Worm (Caenorhabditis elegans): ENCODE results near the gene W02A2.8.
A peak's percentile ranks its signal among the peaks of the same experiment; 100 is the strongest.

W02A2.8 gene

DNA sequence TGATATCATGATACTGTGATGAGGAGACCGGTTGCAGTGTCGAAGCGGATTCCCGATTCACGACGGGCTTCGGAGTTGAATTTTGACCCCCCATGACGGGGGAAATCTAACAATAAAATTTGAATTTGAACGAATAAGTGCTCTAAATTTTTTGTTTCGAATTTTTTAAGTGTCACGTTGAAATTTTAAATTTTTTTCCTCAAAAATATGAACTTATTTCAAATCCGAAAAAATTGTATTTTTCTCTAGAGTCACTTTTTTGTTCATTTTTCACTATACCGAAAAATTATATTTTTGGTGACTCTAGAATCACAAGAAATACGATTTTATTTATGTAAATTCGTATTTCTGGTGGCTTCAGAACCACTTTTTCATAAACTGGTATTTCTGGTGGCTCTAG lies at the start of gene W02A2.8:
Gene W02A2.8 (minus strand): TSS at position 101 of the 400 bp plus-strand sequence.
- no peak for TF ChIP-seq C34B4.2 (tag; optimal IDR thresholded peaks at IDR 0.05)
- TF ChIP-seq ceh-90 (tag; optimal IDR thresholded peaks at IDR 0.05) = no peak
- TF ChIP-seq C16A3.4 (tag; optimal IDR thresholded peaks at IDR 0.05) = no peak
- no peak for TF ChIP-seq sup-37 (GFP tag; optimal IDR thresholded peaks at IDR 0.05)
- no peak for TF ChIP-seq nhr-11 (tag; optimal IDR thresholded peaks at IDR 0.05)
- no peak for TF ChIP-seq grh-1 (GFP tag; IDR thresholded peaks at IDR 0.05)
- TF ChIP-seq aha-1 (tag; optimal IDR thresholded peaks at IDR 0.05) = no peak
- TF ChIP-seq alr-1 (tag; optimal IDR thresholded peaks at IDR 0.05; ENCODE audit: borderline replicate concordance) = no peak
- TF ChIP-seq nhr-76 (tag; optimal IDR thresholded peaks at IDR 0.05) = no peak
- no peak for TF ChIP-seq vab-15 (tag; optimal IDR thresholded peaks at IDR 0.05)
- no peak for TF ChIP-seq nhr-90 (tag; optimal IDR thresholded peaks at IDR 0.05; ENCODE audit: poor library complexity)
- TF ChIP-seq dsc-1 (tag; optimal IDR thresholded peaks at IDR 0.05) = no peak
- no peak for TF ChIP-seq skn-1 (tag; optimal IDR thresholded peaks at IDR 0.05)

DNA sequence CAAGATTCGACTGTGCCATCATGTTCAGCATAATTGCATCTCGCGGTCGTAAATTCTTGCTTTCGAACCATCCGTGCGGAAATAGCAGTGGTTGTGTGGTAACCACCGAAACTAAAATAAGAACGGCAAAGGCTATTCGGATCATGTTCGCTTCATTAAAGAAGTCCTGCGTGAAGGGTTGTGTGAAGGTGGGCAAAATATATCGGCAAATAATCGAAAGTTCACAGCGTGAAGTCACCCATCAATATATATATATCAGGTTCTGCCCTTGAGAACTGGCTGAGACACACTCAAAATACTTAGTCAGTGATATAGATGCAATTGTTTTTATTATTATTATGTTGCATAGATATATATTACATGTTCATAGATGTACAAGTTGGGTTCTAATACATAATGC lies 49.6 kb upstream of the W02A2.8 start, which contains the start of gene Y62E10A.19:
Gene Y62E10A.19 (minus strand): TSS at position 289 of the 400 bp plus-strand sequence.
- TF ChIP-seq blmp-1 (tag; optimal IDR thresholded peaks at IDR 0.05) = peak; percentile 80
- TF ChIP-seq sup-37 (GFP tag; optimal IDR thresholded peaks at IDR 0.05) = no peak
- TF ChIP-seq lin-14 (GFP tag; optimal IDR thresholded peaks at IDR 0.05) = no peak

DNA sequence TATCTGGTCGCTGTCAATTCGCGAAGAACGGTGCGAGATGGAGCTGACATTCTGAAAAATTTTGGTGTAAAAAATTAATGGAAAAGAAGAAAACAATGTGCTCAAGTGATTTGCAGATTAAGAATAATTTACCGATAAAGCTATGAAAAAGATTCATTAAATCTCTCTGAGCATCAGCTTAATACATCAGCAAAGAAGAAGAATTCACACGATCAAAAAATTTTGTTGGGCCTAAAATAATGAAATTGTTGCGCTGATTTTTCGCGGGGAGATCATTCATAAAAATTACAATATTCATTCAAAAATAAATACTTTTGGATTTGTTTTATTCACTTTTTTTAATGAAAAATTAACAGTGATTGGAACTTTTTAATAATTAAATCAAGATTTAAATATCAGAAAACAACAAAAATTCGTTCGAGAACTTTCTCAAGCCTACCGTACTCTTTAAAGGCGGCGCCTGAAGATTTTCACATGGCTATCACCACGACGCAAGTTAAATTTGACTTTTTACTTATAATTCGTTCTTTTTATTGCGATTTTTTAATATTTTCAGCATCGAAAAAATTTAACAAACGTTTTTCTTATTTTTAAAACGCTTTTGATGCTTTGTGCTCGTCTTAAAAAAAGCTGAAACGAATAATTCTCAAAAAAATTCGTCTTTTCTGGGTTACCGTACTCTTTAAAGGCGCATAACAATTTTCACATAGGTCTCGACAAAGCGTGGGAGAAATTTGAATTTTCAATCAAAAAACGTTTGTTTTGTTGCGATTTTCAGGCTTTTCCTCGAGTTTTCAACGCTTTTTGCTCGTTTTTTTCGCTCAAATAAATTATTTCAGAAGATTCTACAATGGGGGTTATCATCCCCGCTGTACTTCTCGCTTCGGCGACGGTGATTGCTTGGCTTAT lies 42.3 kb upstream of the W02A2.8 start, which contains the start of the genes memi-2 and cyp-31A5:
Gene memi-2 (minus strand): TSS at position 51 of the 909 bp plus-strand sequence.
Gene cyp-31A5 (plus strand): TSS at position 834 of the 909 bp plus-strand sequence.
- no peak for TF ChIP-seq ztf-11 (tag; optimal IDR thresholded peaks at IDR 0.05)
- no peak for TF ChIP-seq tbx-2 (tag; optimal IDR thresholded peaks at IDR 0.05)
- TF ChIP-seq grh-1 (GFP tag; IDR thresholded peaks at IDR 0.05) = no peak
- no peak for TF ChIP-seq nhr-84 (tag; optimal IDR thresholded peaks at IDR 0.05)
- TF ChIP-seq alr-1 (tag; optimal IDR thresholded peaks at IDR 0.05; ENCODE audit: borderline replicate concordance) = no peak
- TF ChIP-seq efl-3 (GFP tag; optimal IDR thresholded peaks at IDR 0.05) = no peak
- no peak for TF ChIP-seq C04F5.9 (tag; optimal IDR thresholded peaks at IDR 0.05)
- no peak for TF ChIP-seq lin-35 (GFP tag; optimal IDR thresholded peaks at IDR 0.05)
- TF ChIP-seq nhr-11 (tag; optimal IDR thresholded peaks at IDR 0.05) = no peak

DNA sequence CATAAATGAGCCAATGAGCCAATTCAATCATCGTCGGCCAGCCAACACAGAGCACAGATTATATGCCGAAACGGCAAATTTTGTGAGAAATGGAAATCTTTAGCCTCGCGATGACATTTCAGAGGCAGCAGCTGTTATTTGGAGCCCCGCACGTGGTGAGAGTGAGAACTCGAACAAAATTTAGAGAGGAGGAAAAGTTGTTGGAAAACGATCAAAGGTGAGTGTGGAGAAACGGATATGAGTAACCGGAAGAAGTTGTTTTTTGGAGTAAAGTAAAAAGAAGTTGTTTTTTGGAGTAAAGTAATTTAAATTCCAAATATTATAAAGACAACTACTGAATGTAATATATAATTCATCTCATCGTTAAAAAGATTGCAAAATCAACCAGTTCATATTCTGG lies 40.3 kb upstream of the W02A2.8 start, which contains the start of gene Y62E10A.13:
Gene Y62E10A.13 (minus strand): TSS at position 326 of the 400 bp plus-strand sequence.
- no peak for TF ChIP-seq lin-39 (tag; optimal IDR thresholded peaks at IDR 0.05)
- TF ChIP-seq mdl-1 (tag; optimal IDR thresholded peaks at IDR 0.05) = peak in 1 of 2 experiments; percentile 17

DNA sequence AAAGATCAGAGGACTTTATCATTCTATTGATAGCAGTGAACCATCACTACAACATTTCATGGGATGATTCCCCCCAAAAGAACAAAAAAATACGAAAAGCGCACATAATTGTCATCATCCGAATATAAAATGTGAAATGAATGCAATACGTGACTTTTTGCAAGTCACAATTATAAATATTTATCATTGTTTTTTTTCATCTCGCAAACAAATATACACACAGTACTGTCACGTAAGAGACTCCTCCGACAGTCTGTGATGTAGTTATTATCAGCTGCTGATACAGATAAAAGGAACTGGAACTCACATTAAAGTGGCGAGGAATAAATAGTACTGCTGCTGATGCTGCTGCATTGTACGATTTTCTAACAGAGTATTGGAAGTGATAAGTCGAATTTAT lies 38.0 kb upstream of the W02A2.8 start:
- TF ChIP-seq hpl-2 (GFP tag; optimal IDR thresholded peaks at IDR 0.05) = no peak
- TF ChIP-seq dsc-1 (tag; optimal IDR thresholded peaks at IDR 0.05) = no peak
- TF ChIP-seq nhr-71 (tag; optimal IDR thresholded peaks at IDR 0.05) = peak; percentile 27
- TF ChIP-seq nhr-237 (tag; optimal IDR thresholded peaks at IDR 0.05) = no peak
- no peak for TF ChIP-seq rnt-1 (tag; optimal IDR thresholded peaks at IDR 0.05)
- no peak for TF ChIP-seq pax-3 (tag; optimal IDR thresholded peaks at IDR 0.05)
- no peak for TF ChIP-seq ztf-11 (tag; optimal IDR thresholded peaks at IDR 0.05)
- no peak for TF ChIP-seq nhr-11 (tag; optimal IDR thresholded peaks at IDR 0.05)
- no peak for TF ChIP-seq C34B4.2 (tag; optimal IDR thresholded peaks at IDR 0.05)
- TF ChIP-seq irx-1 (tag; optimal IDR thresholded peaks at IDR 0.05) = no peak
- no peak for TF ChIP-seq unc-98 (GFP tag; IDR thresholded peaks at IDR 0.05)
- no peak for TF ChIP-seq aha-1 (tag; optimal IDR thresholded peaks at IDR 0.05)
- TF ChIP-seq ceh-88 (GFP tag; IDR thresholded peaks at IDR 0.05) = no peak
- peak; percentile 18 for TF ChIP-seq nhr-20 (tag; optimal IDR thresholded peaks at IDR 0.05)
- TF ChIP-seq vab-15 (tag; optimal IDR thresholded peaks at IDR 0.05) = no peak
- no peak for TF ChIP-seq sox-4 (tag; optimal IDR thresholded peaks at IDR 0.05)
- TF ChIP-seq Y116A8C.19 (tag; optimal IDR thresholded peaks at IDR 0.05; ENCODE audit: borderline replicate concordance) = no peak
- TF ChIP-seq nhr-19 (GFP tag; conservative IDR thresholded peaks at IDR 0.05) = no peak
- TF ChIP-seq lir-3 (tag; optimal IDR thresholded peaks at IDR 0.05; ENCODE audit: poor library complexity) = no peak
- no peak for TF ChIP-seq egl-27 (tag; optimal IDR thresholded peaks at IDR 0.05)
- no peak for TF ChIP-seq sup-37 (GFP tag; optimal IDR thresholded peaks at IDR 0.05)
- TF ChIP-seq jun-1 (tag; optimal IDR thresholded peaks at IDR 0.05) = no peak
- TF ChIP-seq ama-1 (optimal IDR thresholded peaks at IDR 0.05) = no peak
- no peak for TF ChIP-seq xbp-1 (tag; optimal IDR thresholded peaks at IDR 0.05)
- TF ChIP-seq nhr-85 (tag) = no peak
- no peak for TF ChIP-seq nhr-77 (tag; optimal IDR thresholded peaks at IDR 0.05)
- TF ChIP-seq lin-35 (GFP tag; optimal IDR thresholded peaks at IDR 0.05) = peak in 1 of 2 experiments; percentile 5

Measured in whole organism, L1 larva.